Worm (Caenorhabditis elegans) whole organism, L4 larva: ENCODE data around the gene smrd-1.

ENCODE experiments used
- ceh-82 ChIP-seq: sonication (generic microtip); optimal IDR thresholded peaks from 2 replicates; lab custom pipeline; 2017; ENCODE audit warnings: missing biosample characterization, missing genetic modification characterization
- ctbp-1 ChIP-seq: fragments of 200-800 bp; sonication (Bioruptor generic); IDR thresholded peaks from 2 replicates; pipeline ENCODE4 v1.3.6; 2022; ENCODE audit warnings: missing genetic modification reagents, missing genetic modification characterization, missing compliant biosample characterization
- nhr-237 ChIP-seq: sonication (generic microtip); optimal IDR thresholded peaks from 2 replicates; lab custom pipeline; 2017; ENCODE audit warnings: missing biosample characterization, missing genetic modification characterization
- nhr-25 ChIP-seq: sonication (generic microtip); optimal IDR thresholded peaks from 2 replicates; lab custom pipeline; 2017; ENCODE audit warnings: missing genetic modification characterization, mild to moderate bottlenecking, missing compliant biosample characterization, antibody characterized with exemption, moderate library complexity, borderline replicate concordance; ENCODE audit not compliant: insufficient read depth
- zag-1 ChIP-seq: fragments of 150-350 bp; optimal IDR thresholded peaks from 2 replicates; lab custom pipeline; 2014; ENCODE audit warnings: missing biosample characterization, missing genetic modification characterization

DNA sequence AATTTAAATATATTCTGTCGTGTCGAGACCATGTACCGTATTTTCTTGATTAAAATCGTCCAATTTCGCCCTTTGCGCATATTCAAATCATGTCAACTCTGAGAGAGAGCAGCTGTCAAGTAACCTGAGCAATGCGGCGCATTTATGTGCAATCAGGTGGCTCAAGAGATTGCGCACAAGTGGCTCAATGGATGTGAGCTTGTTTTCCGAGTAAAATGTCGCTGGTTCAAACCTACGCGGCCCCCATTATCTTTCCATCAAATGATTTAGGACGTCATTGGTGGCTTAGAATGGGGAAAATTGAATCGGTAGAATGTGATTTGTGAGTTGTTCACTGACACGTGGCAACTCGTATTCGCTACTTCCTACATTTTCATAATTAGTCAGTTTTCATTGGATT lies 3.7 kb downstream of the smrd-1 start:
- TF ChIP-seq nhr-25 (no peak), nhr-237 (tag; lab: Kevin White, UChicago) (no peak), zag-1 (tag; lab: Kevin White, UChicago) (no peak), ceh-82 (tag; lab: Kevin White, UChicago) (no peak), ctbp-1 (no peak)
